Fruit fly (Drosophila melanogaster) whole organism, embryonic: ENCODE results near the gene CG17121.

ENCODE experiments used
- Atf6 ChIP-seq: fragments of 200-800 bp; sonication (Bioruptor generic); IDR thresholded peaks from 2 replicates; pipeline ENCODE4 v1.3.6; 2022; ENCODE audit warnings: missing biosample characterization, missing genetic modification characterization
- B-H1 ChIP-seq: fragments of 200-800 bp; sonication (Bioruptor generic); IDR thresholded peaks from 3 replicates; pipeline ENCODE4 v1.3.6; 2022; ENCODE audit warnings: missing biosample characterization, missing genetic modification characterization
- CG10209 ChIP-seq: fragments of 200-800 bp; sonication (Bioruptor generic); optimal IDR thresholded peaks from 3 replicates; lab custom pipeline; 2017; ENCODE audit warnings: missing biosample characterization, mild to moderate bottlenecking, missing genetic modification characterization, missing genetic modification reagents
- CG10321 ChIP-seq: fragments of 200-800 bp; sonication (Bioruptor generic); IDR thresholded peaks from 2 replicates; pipeline ENCODE4 v1.3.6; 2022; ENCODE audit warnings: missing biosample characterization, missing genetic modification characterization
- CG10565 ChIP-seq: fragments of 200-800 bp; sonication (Bioruptor generic); optimal IDR thresholded peaks from 3 replicates; lab custom pipeline; 2016; ENCODE audit warnings: missing biosample characterization, mild to moderate bottlenecking, missing genetic modification characterization
- CG12942 ChIP-seq: fragments of 200-800 bp; sonication (Bioruptor generic); optimal IDR thresholded peaks from 3 replicates; lab custom pipeline; 2016; ENCODE audit warnings: missing biosample characterization, missing genetic modification characterization
- CG14050 ChIP-seq: fragments of 200-800 bp; sonication (Bioruptor generic); IDR thresholded peaks from 3 replicates; pipeline ENCODE4 v1.3.6; 2022; ENCODE audit warnings: missing biosample characterization, missing genetic modification characterization
- CG17328 ChIP-seq: fragments of 200-800 bp; sonication (Bioruptor generic); IDR thresholded peaks from 2 replicates; pipeline ENCODE4 v1.3.6; 2022; ENCODE audit warnings: missing biosample characterization, missing genetic modification characterization
- CG17361 ChIP-seq: fragments of 200-800 bp; sonication (Bioruptor generic); IDR thresholded peaks from 3 replicates; pipeline ENCODE4 v1.3.6; 2022; ENCODE audit warnings: missing biosample characterization, missing genetic modification characterization
- CG1832 ChIP-seq: fragments of 200-800 bp; sonication (Bioruptor generic); optimal IDR thresholded peaks from 2 replicates; lab custom pipeline; 2017; ENCODE audit warnings: missing biosample characterization, mild to moderate bottlenecking, missing genetic modification characterization, inconsistent platforms
- CG31224 ChIP-seq: fragments of 200-800 bp; sonication (Bioruptor generic); IDR thresholded peaks from 2 replicates; pipeline ENCODE4 v1.3.6; 2022; ENCODE audit warnings: missing biosample characterization, missing genetic modification characterization
- CG31388 ChIP-seq: fragments of 200-800 bp; sonication (Bioruptor generic); optimal IDR thresholded peaks from 2 replicates; lab custom pipeline; 2016; ENCODE audit warnings: missing biosample characterization, missing genetic modification characterization
- CG3163 ChIP-seq: fragments of 200-800 bp; sonication (Bioruptor generic); optimal IDR thresholded peaks from 3 replicates; lab custom pipeline; 2016; ENCODE audit warnings: missing biosample characterization, missing genetic modification characterization
- CG33213 ChIP-seq: fragments of 200-800 bp; sonication (Bioruptor generic); optimal IDR thresholded peaks from 3 replicates; lab custom pipeline; 2016; ENCODE audit warnings: missing biosample characterization, missing genetic modification characterization
- CG4282 ChIP-seq: fragments of 200-800 bp; sonication (Bioruptor generic); optimal IDR thresholded peaks from 2 replicates; lab custom pipeline; 2016; ENCODE audit warnings: missing biosample characterization, missing genetic modification characterization
- CG4730 ChIP-seq: fragments of 200-800 bp; sonication (Bioruptor generic); IDR thresholded peaks from 2 replicates; pipeline ENCODE4 v1.3.6; 2022; ENCODE audit warnings: missing biosample characterization, missing genetic modification characterization
- CG6254 ChIP-seq: fragments of 200-800 bp; sonication (Bioruptor generic); optimal IDR thresholded peaks from 3 replicates; lab custom pipeline; 2017; ENCODE audit warnings: mild to moderate bottlenecking, missing biosample characterization, missing genetic modification reagents, missing genetic modification characterization
- CG7271 ChIP-seq: fragments of 200-800 bp; sonication (Bioruptor generic); optimal IDR thresholded peaks from 2 replicates; lab custom pipeline; 2018; ENCODE audit warnings: missing biosample characterization, mild to moderate bottlenecking, missing genetic modification characterization, moderate library complexity
- CG7357 ChIP-seq: fragments of 200-800 bp; sonication (Bioruptor generic); IDR thresholded peaks from 3 replicates; pipeline ENCODE4 v1.3.6; 2022; ENCODE audit warnings: missing biosample characterization, missing genetic modification characterization
- CG8290 ChIP-seq, 3 experiments: fragments of 200-800 bp; sonication (Bioruptor generic); optimal IDR thresholded peaks; 2 replicates each; lab custom pipeline; 2016 to 2019; ENCODE audit warnings: missing biosample characterization in 3 of 3, missing genetic modification characterization in 3 of 3, mild to moderate bottlenecking in 2 of 3, moderate library complexity in 1 of 3
- Camta ChIP-seq: fragments of 200-800 bp; sonication (Bioruptor generic); optimal IDR thresholded peaks from 2 replicates; lab custom pipeline; 2016; ENCODE audit warnings: missing biosample characterization, missing genetic modification characterization
- D19A ChIP-seq: fragments of 200-800 bp; optimal IDR thresholded peaks from 3 replicates; lab custom pipeline; 2019; ENCODE audit warnings: missing biosample characterization, mild to moderate bottlenecking, missing genetic modification characterization, moderate library complexity
- Drgx ChIP-seq: fragments of 200-800 bp; sonication (Bioruptor generic); IDR thresholded peaks from 2 replicates; pipeline ENCODE4 v1.3.6; 2022; ENCODE audit warnings: missing biosample characterization, missing genetic modification characterization
- Hr3 ChIP-seq: fragments of 200-800 bp; sonication (Bioruptor generic); optimal IDR thresholded peaks from 3 replicates; lab custom pipeline; 2016; ENCODE audit warnings: missing biosample characterization, missing genetic modification characterization
- Lim3 ChIP-seq: fragments of 200-800 bp; sonication (Bioruptor generic); IDR thresholded peaks from 2 replicates; pipeline ENCODE4 v1.3.6; 2022; ENCODE audit warnings: missing biosample characterization, missing genetic modification characterization
- Meics ChIP-seq: fragments of 200-800 bp; sonication (Bioruptor generic); optimal IDR thresholded peaks from 2 replicates; lab custom pipeline; 2017; ENCODE audit warnings: missing biosample characterization, mild to moderate bottlenecking, missing genetic modification characterization
- NC2α ChIP-seq: fragments of 200-800 bp; sonication (Bioruptor generic); optimal IDR thresholded peaks from 2 replicates; lab custom pipeline; 2016; ENCODE audit warnings: missing biosample characterization, missing genetic modification characterization
- Oaz ChIP-seq: fragments of 200-800 bp; sonication (Bioruptor generic); IDR thresholded peaks from 2 replicates; pipeline ENCODE4 v1.3.6; 2022; ENCODE audit warnings: missing biosample characterization, missing genetic modification characterization
- Pdp1 ChIP-seq, 2 experiments: fragments of 200-800 bp; sonication (Bioruptor generic); optimal IDR thresholded peaks; 3 replicates each; lab custom pipeline; 2016; ENCODE audit warnings: missing biosample characterization in 2 of 2, missing genetic modification characterization in 2 of 2, mild to moderate bottlenecking in 1 of 2, moderate library complexity in 1 of 2
- Ptx1 ChIP-seq: fragments of 200-800 bp; sonication (Bioruptor generic); IDR thresholded peaks from 2 replicates; pipeline ENCODE4 v1.3.6; 2022; ENCODE audit warnings: missing biosample characterization, missing genetic modification characterization
- Rx ChIP-seq: fragments of 200-800 bp; sonication (Bioruptor generic); IDR thresholded peaks from 2 replicates; pipeline ENCODE4 v1.3.6; 2022; ENCODE audit warnings: missing biosample characterization, missing genetic modification characterization
- Vsx1 ChIP-seq: fragments of 200-800 bp; sonication (Bioruptor generic); optimal IDR thresholded peaks from 2 replicates; lab custom pipeline; 2017; ENCODE audit warnings: missing biosample characterization, mild to moderate bottlenecking, missing genetic modification characterization, missing genetic modification reagents
- cas ChIP-seq: fragments of 200-800 bp; sonication (Bioruptor generic); IDR thresholded peaks from 2 replicates; pipeline ENCODE4 v1.3.6; 2022; ENCODE audit warnings: missing biosample characterization, missing genetic modification characterization
- ci ChIP-seq: fragments of 200-800 bp; sonication (Bioruptor generic); IDR thresholded peaks from 3 replicates; pipeline ENCODE4 v1.3.6; 2022; ENCODE audit warnings: missing biosample characterization, missing genetic modification characterization
- dan ChIP-seq: fragments of 200-800 bp; sonication (Bioruptor generic); IDR thresholded peaks from 2 replicates; pipeline ENCODE4 v1.3.6; 2022; ENCODE audit warnings: missing biosample characterization, missing genetic modification characterization
- esg ChIP-seq: fragments of 200-800 bp; sonication (Bioruptor generic); conservative IDR thresholded peaks from 2 replicates; pipeline ENCODE4 v1.3.6; 2022; ENCODE audit warnings: missing biosample characterization, missing genetic modification characterization
- grau ChIP-seq: fragments of 200-800 bp; optimal IDR thresholded peaks from 3 replicates; lab custom pipeline; 2019; ENCODE audit warnings: missing biosample characterization, mild to moderate bottlenecking, missing genetic modification characterization, moderate library complexity
- ham ChIP-seq: fragments of 200-800 bp; sonication (Bioruptor generic); IDR thresholded peaks from 2 replicates; pipeline ENCODE4 v1.3.6; 2022; ENCODE audit warnings: missing biosample characterization, missing genetic modification characterization
- kah ChIP-seq: fragments of 200-800 bp; sonication (Bioruptor generic); optimal IDR thresholded peaks from 2 replicates; lab custom pipeline; 2018; ENCODE audit warnings: missing biosample characterization, mild to moderate bottlenecking, missing genetic modification characterization
- kay ChIP-seq: fragments of 200-800 bp; sonication (Bioruptor generic); optimal IDR thresholded peaks from 2 replicates; lab custom pipeline; 2016; ENCODE audit warnings: missing biosample characterization, missing genetic modification characterization
- nau ChIP-seq: fragments of 200-800 bp; sonication (Bioruptor generic); optimal IDR thresholded peaks from 3 replicates; lab custom pipeline; 2017; ENCODE audit warnings: missing biosample characterization, mild to moderate bottlenecking, missing genetic modification characterization, missing genetic modification reagents
- nerfin-1 ChIP-seq: fragments of 200-800 bp; sonication (Bioruptor generic); optimal IDR thresholded peaks from 3 replicates; lab custom pipeline; 2019; ENCODE audit warnings: missing biosample characterization, mild to moderate bottlenecking, missing genetic modification characterization, moderate library complexity
- prd ChIP-seq, 3 experiments: fragments of >200 bp in 2 of 3; fragments of 200-800 bp in 1 of 3; sonication (Bioruptor generic) in 1 of 3; optimal IDR thresholded peaks in 2 of 3; IDR thresholded peaks in 1 of 3; 2 replicates in 2 of 3; 3 replicates in 1 of 3; pipeline versions ENCODE4 v1.3.6 to Lab custom; 2017 to 2022; ENCODE audit warnings: missing biosample characterization in 1 of 3, missing genetic modification characterization in 1 of 3
- pzg ChIP-seq: fragments of 200-800 bp; sonication (Bioruptor generic); optimal IDR thresholded peaks from 3 replicates; lab custom pipeline; 2018; ENCODE audit warnings: missing biosample characterization, mild to moderate bottlenecking, missing genetic modification characterization, moderate library complexity
- ranshi ChIP-seq: fragments of 200-800 bp; sonication (Bioruptor generic); IDR thresholded peaks from 2 replicates; pipeline ENCODE4 v1.3.6; 2022; ENCODE audit warnings: missing biosample characterization, missing genetic modification characterization
- rib ChIP-seq: fragments of 200-800 bp; sonication (Bioruptor generic); IDR thresholded peaks from 2 replicates; pipeline ENCODE4 v1.3.6; 2022; ENCODE audit warnings: missing biosample characterization, missing genetic modification characterization
- sim ChIP-seq: fragments of 200-800 bp; sonication (Bioruptor generic); IDR thresholded peaks from 2 replicates; pipeline ENCODE4 v1.3.6; 2022; ENCODE audit warnings: missing biosample characterization, missing genetic modification characterization
- sima ChIP-seq: fragments of 200-800 bp; sonication (Bioruptor generic); optimal IDR thresholded peaks from 2 replicates; lab custom pipeline; 2016; ENCODE audit warnings: missing biosample characterization, missing genetic modification characterization
- tll ChIP-seq, 2 experiments: fragments of 200-800 bp in 1 of 2; fragments of >200 bp in 1 of 2; sonication (Bioruptor generic) in 1 of 2; optimal IDR thresholded peaks; 2 replicates each; lab custom pipeline; 2017 to 2019; ENCODE audit warnings: missing biosample characterization in 2 of 2, missing genetic modification characterization in 2 of 2, mild to moderate bottlenecking in 1 of 2, moderate library complexity in 1 of 2
- unpg ChIP-seq: fragments of 200-800 bp; sonication (Bioruptor generic); optimal IDR thresholded peaks from 3 replicates; lab custom pipeline; 2018; ENCODE audit warnings: missing biosample characterization, mild to moderate bottlenecking, missing genetic modification characterization, moderate library complexity

The CG17121 gene

dm6 chr3R:23009480-23010115 lies 38.4 kb downstream of the CG17121 start (continued):
- no peak for TF ChIP-seq unpg (GFP tag; lab: Kevin White, UChicago)
- no peak for TF ChIP-seq pzg (GFP tag; lab: Kevin White, UChicago)
- peak; percentile 47; the same call in 1 of the 2 replicates for TF ChIP-seq Atf6 (GFP tag; lab: Robert Waterston, UW)
- no peak for TF ChIP-seq CG10209
- TF ChIP-seq cas (GFP tag; lab: Robert Waterston, UW): no peak
- TF ChIP-seq CG4730: peak; percentile 33; the same call in 1 of the 2 replicates
- TF ChIP-seq kay (GFP tag; lab: Kevin White, UChicago): no peak
- no peak for TF ChIP-seq Hr3 (GFP tag; lab: Kevin White, UChicago)
- 0 out of 2 replicates have a peak, but pooled peaks have one; percentile 6 for TF ChIP-seq Ptx1 (GFP tag; lab: Robert Waterston, UW)
- no peak for TF ChIP-seq NC2α (GFP tag; lab: Kevin White, UChicago)
- TF ChIP-seq Meics (GFP tag; lab: Kevin White, UChicago): no peak
- TF ChIP-seq CG6254: no peak
- no peak for TF ChIP-seq D19A (tag; lab: Kevin White, UChicago)
- TF ChIP-seq tll (GFP tag; optimal IDR thresholded peaks at IDR 0.05; lab: Kevin White, UChicago): no peak
- TF ChIP-seq Lim3 (GFP tag; lab: Robert Waterston, UW): no peak
- TF ChIP-seq nerfin-1: no peak
- no peak for TF ChIP-seq B-H1 (GFP tag; lab: Robert Waterston, UW)
- TF ChIP-seq CG3163 (GFP tag; lab: Kevin White, UChicago): no peak
- TF ChIP-seq nau (GFP tag; lab: Kevin White, UChicago): no peak
- no peak for TF ChIP-seq esg (GFP tag; lab: Robert Waterston, UW)
- TF ChIP-seq ranshi: 0 out of 2 replicates have a peak, but pooled peaks have one; percentile 12
- no peak for TF ChIP-seq Camta (GFP tag; lab: Kevin White, UChicago)
- no peak for TF ChIP-seq ci (GFP tag; lab: Robert Waterston, UW)
- no peak for TF ChIP-seq sima (GFP tag; lab: Kevin White, UChicago)
- TF ChIP-seq dan: no peak
- no peak for TF ChIP-seq CG17328 (GFP tag; lab: Robert Waterston, UW)
- no peak for TF ChIP-seq CG8290 (GFP tag; optimal IDR thresholded peaks at IDR 0.05; lab: Kevin White, UChicago)
- TF ChIP-seq CG8290 (tag; optimal IDR thresholded peaks at IDR 0.05; lab: Kevin White, UChicago): no peak
- no peak for TF ChIP-seq CG10565 (GFP tag; lab: Kevin White, UChicago)
- no peak for TF ChIP-seq Rx (GFP tag; lab: Robert Waterston, UW)
- peak; percentile 68 for TF ChIP-seq Drgx (GFP tag; lab: Robert Waterston, UW)
- no peak for TF ChIP-seq kah
- no peak for TF ChIP-seq CG7357 (GFP tag; lab: Robert Waterston, UW)
- no peak for TF ChIP-seq CG17361
- TF ChIP-seq sim (GFP tag; lab: Robert Waterston, UW): no peak
- TF ChIP-seq prd (optimal IDR thresholded peaks at IDR 0.05; lab: Kevin White, UChicago): no peak
- TF ChIP-seq prd (GFP tag; IDR thresholded peaks at IDR 0.05; lab: Robert Waterston, UW): 0 out of 3 replicates have a peak, but pooled peaks have one; percentile 25
- no peak for TF ChIP-seq CG4282 (GFP tag; lab: Kevin White, UChicago)
- TF ChIP-seq Pdp1 (GFP tag; optimal IDR thresholded peaks at IDR 0.05; lab: Kevin White, UChicago): peak in 1 of 2 experiments; percentile 22
- no peak for TF ChIP-seq Vsx1 (GFP tag; lab: Kevin White, UChicago)
- TF ChIP-seq CG14050 (GFP tag; lab: Robert Waterston, UW): no peak
- TF ChIP-seq Oaz: 0 out of 2 replicates have a peak, but pooled peaks have one; percentile 27
- no peak for TF ChIP-seq rib (GFP tag; lab: Robert Waterston, UW)
- no peak for TF ChIP-seq CG33213
- no peak for TF ChIP-seq CG10321
- TF ChIP-seq ham (GFP tag; lab: Robert Waterston, UW): peak; percentile 38; the same call in 1 of the 2 replicates
- no peak for TF ChIP-seq CG1832 (GFP tag; lab: Kevin White, UChicago)
- TF ChIP-seq CG7271: no peak
- TF ChIP-seq CG31224 (GFP tag; lab: Robert Waterston, UW): no peak
- no peak for TF ChIP-seq CG12942 (GFP tag; lab: Kevin White, UChicago)
- no peak for TF ChIP-seq CG31388 (GFP tag; lab: Kevin White, UChicago)
- no peak for TF ChIP-seq grau (tag; lab: Kevin White, UChicago)
